Fruit fly (Drosophila melanogaster) whole organism, embryonic: Measurements from ENCODE around the gene CG46460.

Source experiments
- Bteb2 ChIP-seq: fragments of 200-800 bp; sonication (Bioruptor generic); optimal IDR thresholded peaks from 2 replicates; lab custom pipeline; 2016; ENCODE audit warnings: missing biosample characterization, missing genetic modification characterization
- CG10543 ChIP-seq: fragments of 200-800 bp; sonication (Bioruptor generic); optimal IDR thresholded peaks from 3 replicates; lab custom pipeline; 2017; ENCODE audit warnings: missing biosample characterization, mild to moderate bottlenecking, missing genetic modification characterization, moderate library complexity
- CG11085 ChIP-seq: fragments of 200-800 bp; sonication (Bioruptor generic); IDR thresholded peaks from 2 replicates; pipeline ENCODE4 v1.3.6; 2022; ENCODE audit warnings: missing biosample characterization, missing genetic modification characterization
- CG11093 ChIP-seq: fragments of 200-800 bp; sonication (Bioruptor generic); IDR thresholded peaks from 3 replicates; pipeline ENCODE4 v1.3.6; 2022; ENCODE audit warnings: missing biosample characterization, missing genetic modification characterization
- CG11456 ChIP-seq: fragments of 200-800 bp; sonication (Bioruptor generic); IDR thresholded peaks from 3 replicates; pipeline ENCODE4 v1.3.6; 2022; ENCODE audit warnings: missing biosample characterization, missing genetic modification characterization
- CG14710 ChIP-seq: fragments of 200-800 bp; sonication (Bioruptor generic); optimal IDR thresholded peaks from 3 replicates; lab custom pipeline; 2019; ENCODE audit warnings: missing biosample characterization, mild to moderate bottlenecking, missing genetic modification characterization, moderate library complexity
- CG1647 ChIP-seq: fragments of 200-800 bp; sonication (Bioruptor generic); optimal IDR thresholded peaks from 3 replicates; lab custom pipeline; 2016; ENCODE audit warnings: missing biosample characterization, missing genetic modification characterization
- CG17568 ChIP-seq: fragments of 200-800 bp; sonication (Bioruptor generic); optimal IDR thresholded peaks from 2 replicates; lab custom pipeline; 2018; ENCODE audit warnings: missing biosample characterization, mild to moderate bottlenecking, missing genetic modification characterization, moderate library complexity
- CG18599 ChIP-seq: fragments of 200-800 bp; sonication (Bioruptor generic); optimal IDR thresholded peaks from 3 replicates; lab custom pipeline; 2017; ENCODE audit warnings: missing biosample characterization, missing genetic modification characterization, mild to moderate bottlenecking, moderate library complexity, missing genetic modification reagents
- CG2199 ChIP-seq: fragments of 200-800 bp; sonication (Bioruptor generic); IDR thresholded peaks from 3 replicates; pipeline ENCODE4 v1.3.6; 2022; ENCODE audit warnings: missing biosample characterization, missing genetic modification characterization
- CG30403 ChIP-seq: fragments of 200-800 bp; sonication (Bioruptor generic); optimal IDR thresholded peaks from 3 replicates; lab custom pipeline; 2016; ENCODE audit warnings: missing biosample characterization, missing genetic modification characterization
- CG31224 ChIP-seq: fragments of 200-800 bp; sonication (Bioruptor generic); IDR thresholded peaks from 2 replicates; pipeline ENCODE4 v1.3.6; 2022; ENCODE audit warnings: missing biosample characterization, missing genetic modification characterization
- CG3838 ChIP-seq: fragments of 200-800 bp; sonication (Bioruptor generic); optimal IDR thresholded peaks from 3 replicates; lab custom pipeline; 2016; ENCODE audit warnings: missing biosample characterization, missing genetic modification characterization
- CG3847 ChIP-seq: fragments of 200-800 bp; sonication (Bioruptor generic); IDR thresholded peaks from 2 replicates; pipeline ENCODE4 v1.3.6; 2022; ENCODE audit warnings: missing biosample characterization, missing genetic modification characterization
- CG4730 ChIP-seq: fragments of 200-800 bp; sonication (Bioruptor generic); IDR thresholded peaks from 2 replicates; pipeline ENCODE4 v1.3.6; 2022; ENCODE audit warnings: missing biosample characterization, missing genetic modification characterization
- CG6254 ChIP-seq: fragments of 200-800 bp; sonication (Bioruptor generic); optimal IDR thresholded peaks from 3 replicates; lab custom pipeline; 2017; ENCODE audit warnings: mild to moderate bottlenecking, missing biosample characterization, missing genetic modification reagents, missing genetic modification characterization
- CG7271 ChIP-seq: fragments of 200-800 bp; sonication (Bioruptor generic); optimal IDR thresholded peaks from 2 replicates; lab custom pipeline; 2018; ENCODE audit warnings: missing biosample characterization, mild to moderate bottlenecking, missing genetic modification characterization, moderate library complexity
- CG8359 ChIP-seq: fragments of 200-800 bp; sonication (Bioruptor generic); optimal IDR thresholded peaks from 2 replicates; lab custom pipeline; 2017; ENCODE audit warnings: missing biosample characterization, mild to moderate bottlenecking, missing genetic modification characterization, borderline replicate concordance
- CG9609 ChIP-seq: fragments of 200-800 bp; sonication (Bioruptor generic); optimal IDR thresholded peaks from 3 replicates; lab custom pipeline; 2016; ENCODE audit warnings: missing biosample characterization, missing genetic modification characterization
- CG9797 ChIP-seq: fragments of 200-800 bp; sonication (Bioruptor generic); optimal IDR thresholded peaks from 3 replicates; lab custom pipeline; 2018; ENCODE audit warnings: missing biosample characterization, mild to moderate bottlenecking, missing genetic modification characterization
- Dip3 ChIP-seq: fragments of 200-800 bp; sonication (Bioruptor generic); optimal IDR thresholded peaks from 3 replicates; lab custom pipeline; 2016; ENCODE audit warnings: missing biosample characterization, missing genetic modification characterization
- Hsf ChIP-seq: fragments of 200-800 bp; sonication (Bioruptor generic); optimal IDR thresholded peaks from 3 replicates; lab custom pipeline; 2016; ENCODE audit warnings: missing biosample characterization, missing genetic modification characterization
- Lpt ChIP-seq: fragments of >200 bp; optimal IDR thresholded peaks from 2 replicates; lab custom pipeline; 2018; ENCODE audit warnings: missing biosample characterization, missing genetic modification characterization
- NC2β ChIP-seq: fragments of 200-800 bp; sonication (Bioruptor generic); optimal IDR thresholded peaks from 2 replicates; lab custom pipeline; 2016; ENCODE audit warnings: missing biosample characterization, missing genetic modification characterization
- Oaz ChIP-seq: fragments of 200-800 bp; sonication (Bioruptor generic); IDR thresholded peaks from 2 replicates; pipeline ENCODE4 v1.3.6; 2022; ENCODE audit warnings: missing biosample characterization, missing genetic modification characterization
- ara ChIP-seq: fragments of 200-800 bp; sonication (Bioruptor generic); IDR thresholded peaks from 2 replicates; pipeline ENCODE4 v1.3.6; 2022; ENCODE audit warnings: missing biosample characterization, missing genetic modification characterization
- ase ChIP-seq: fragments of 200-800 bp; sonication (Bioruptor generic); IDR thresholded peaks from 3 replicates; pipeline ENCODE4 v1.3.6; 2022; ENCODE audit warnings: missing biosample characterization, missing genetic modification characterization
- ato ChIP-seq: fragments of 200-800 bp; sonication (Bioruptor generic); IDR thresholded peaks from 2 replicates; pipeline ENCODE4 v1.3.6; 2022; ENCODE audit warnings: missing biosample characterization, missing genetic modification characterization; ENCODE audit not compliant: partially characterized antibody
- bowl ChIP-seq: fragments of 200-800 bp; sonication (Bioruptor generic); IDR thresholded peaks from 2 replicates; pipeline ENCODE4 v1.3.6; 2022; ENCODE audit warnings: missing biosample characterization, missing genetic modification characterization
- chm ChIP-seq: fragments of 200-800 bp; sonication (Bioruptor generic); IDR thresholded peaks from 2 replicates; pipeline ENCODE4 v1.3.6; 2022; ENCODE audit warnings: missing biosample characterization, missing genetic modification characterization
- cwo ChIP-seq: fragments of 200-800 bp; sonication (Bioruptor generic); optimal IDR thresholded peaks from 3 replicates; lab custom pipeline; 2017; ENCODE audit warnings: missing biosample characterization, missing genetic modification characterization, mild to moderate bottlenecking, moderate library complexity, missing genetic modification reagents
- dmrt11E ChIP-seq: fragments of 200-800 bp; sonication (Bioruptor generic); optimal IDR thresholded peaks from 3 replicates; lab custom pipeline; 2018; ENCODE audit warnings: missing biosample characterization, mild to moderate bottlenecking, missing genetic modification characterization, moderate library complexity
- eyg ChIP-seq: fragments of 200-800 bp; sonication (Bioruptor generic); optimal IDR thresholded peaks from 3 replicates; lab custom pipeline; 2016; ENCODE audit warnings: missing biosample characterization, missing genetic modification characterization
- ftz-f1 ChIP-seq: fragments of 200-800 bp; sonication (Bioruptor generic); optimal IDR thresholded peaks from 2 replicates; lab custom pipeline; 2016; ENCODE audit warnings: missing biosample characterization, missing genetic modification characterization
- gcm ChIP-seq: fragments of 200-800 bp; sonication (Bioruptor generic); optimal IDR thresholded peaks from 2 replicates; lab custom pipeline; 2019; ENCODE audit warnings: missing biosample characterization, mild to moderate bottlenecking, missing genetic modification characterization, moderate library complexity
- grn ChIP-seq: fragments of 200-800 bp; sonication (Bioruptor generic); optimal IDR thresholded peaks from 3 replicates; lab custom pipeline; 2017; ENCODE audit warnings: missing biosample characterization, missing genetic modification characterization
- gsb-n ChIP-seq: fragments of 200-800 bp; sonication (Bioruptor generic); optimal IDR thresholded peaks from 3 replicates; lab custom pipeline; 2018; ENCODE audit warnings: missing biosample characterization, mild to moderate bottlenecking, missing genetic modification characterization
- hth ChIP-seq: fragments of >200 bp; optimal IDR thresholded peaks from 2 replicates; lab custom pipeline; 2017; ENCODE audit warnings: inconsistent platforms
- inv ChIP-seq: fragments of 200-800 bp; sonication (Bioruptor generic); IDR thresholded peaks from 2 replicates; pipeline ENCODE4 v1.3.6; 2022; ENCODE audit warnings: missing biosample characterization, missing genetic modification characterization; ENCODE audit not compliant: partially characterized antibody
- nerfin-2 ChIP-seq: fragments of 200-800 bp; sonication (Bioruptor generic); IDR thresholded peaks from 2 replicates; pipeline ENCODE4 v1.3.6; 2022; ENCODE audit warnings: missing biosample characterization, missing genetic modification characterization; ENCODE audit not compliant: partially characterized antibody
- nom ChIP-seq: fragments of 200-800 bp; sonication (Bioruptor generic); optimal IDR thresholded peaks from 2 replicates; lab custom pipeline; 2017; ENCODE audit warnings: missing biosample characterization, missing genetic modification characterization, mild to moderate bottlenecking, moderate library complexity, missing genetic modification reagents
- odd ChIP-seq: fragments of 200-800 bp; sonication (Bioruptor generic); optimal IDR thresholded peaks from 2 replicates; lab custom pipeline; 2017; ENCODE audit warnings: missing biosample characterization, mild to moderate bottlenecking, missing genetic modification characterization
- org-1 ChIP-seq: fragments of 200-800 bp; sonication (Bioruptor generic); optimal IDR thresholded peaks from 2 replicates; lab custom pipeline; 2017; ENCODE audit warnings: missing biosample characterization, missing genetic modification characterization
- tgo ChIP-seq: fragments of 200-800 bp; sonication (Bioruptor generic); IDR thresholded peaks from 3 replicates; pipeline ENCODE4 v1.3.6; 2022; ENCODE audit warnings: missing biosample characterization, missing genetic modification characterization

CG46460 gene

DNA sequence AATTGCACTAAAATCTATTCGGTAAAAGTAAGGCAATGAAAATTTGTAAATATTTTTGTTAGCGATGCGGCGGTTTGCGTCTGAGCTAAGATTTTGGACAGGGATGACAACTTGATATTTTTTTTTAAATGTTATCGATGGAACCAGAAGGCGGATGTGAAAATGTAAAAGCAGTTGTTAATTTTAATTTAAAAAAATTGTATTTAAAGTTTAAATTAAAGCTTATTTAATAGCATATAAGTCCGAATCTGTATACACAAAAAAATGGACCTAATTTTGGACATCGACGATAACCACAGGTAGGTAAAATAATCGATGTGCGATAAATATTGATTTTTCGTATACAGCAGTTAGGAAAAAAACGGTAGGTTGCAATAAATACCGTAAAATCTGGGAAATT lies 35.3 kb upstream of the CG46460 start, which contains the start of the genes CG11586 and VhaM9.7-a (continued):
- TF ChIP-seq CG14710 (tag; lab: Kevin White, UChicago) (peak; percentile 76), cwo (GFP tag; lab: Kevin White, UChicago) (no peak), CG1647 (GFP tag; lab: Kevin White, UChicago) (no peak), eyg (no peak), bowl (no peak), grn (GFP tag; lab: Kevin White, UChicago) (no peak), CG30403 (GFP tag; lab: Kevin White, UChicago) (peak; percentile 6), CG3847 (GFP tag; lab: Robert Waterston, UW) (no peak), ara (no peak), tgo (GFP tag; lab: Robert Waterston, UW) (no peak), nerfin-2 (GFP tag; lab: Robert Waterston, UW) (no peak; the same call in 1 of the 2 replicates), odd (GFP tag; lab: Kevin White, UChicago) (no peak), CG11456 (GFP tag; lab: Robert Waterston, UW) (no peak), dmrt11E (tag; lab: Kevin White, UChicago) (peak; percentile 8), CG11093 (GFP tag; lab: Robert Waterston, UW) (no peak), CG4730 (no peak), CG8359 (GFP tag; lab: Kevin White, UChicago) (no peak), CG6254 (GFP tag; lab: Kevin White, UChicago) (no peak), ase (GFP tag; lab: Robert Waterston, UW) (no peak), NC2β (GFP tag; lab: Kevin White, UChicago) (no peak), chm (GFP tag; lab: Robert Waterston, UW) (no peak), hth (lab: Kevin White, UChicago) (no peak), Bteb2 (GFP tag; lab: Kevin White, UChicago) (no peak), CG31224 (GFP tag; lab: Robert Waterston, UW) (no peak), inv (GFP tag; lab: Robert Waterston, UW) (peak; percentile 35; the same call in 1 of the 2 replicates), Dip3 (GFP tag; lab: Kevin White, UChicago) (no peak), CG7271 (tag; lab: Kevin White, UChicago) (no peak), gcm (GFP tag; lab: Kevin White, UChicago) (no peak), Hsf (peak; percentile 14), CG17568 (GFP tag; lab: Kevin White, UChicago) (no peak), Lpt (no peak), CG3838 (GFP tag; lab: Kevin White, UChicago) (no peak), nom (GFP tag; lab: Kevin White, UChicago) (no peak), CG9609 (no peak), CG9797 (GFP tag; lab: Kevin White, UChicago) (no peak), CG10543 (GFP tag; lab: Kevin White, UChicago) (no peak), Oaz (GFP tag; lab: Robert Waterston, UW) (no peak), ato (GFP tag; lab: Robert Waterston, UW) (0 out of 2 replicates have a peak, but pooled peaks have one; percentile 6), CG11085 (no peak), ftz-f1 (GFP tag; lab: Kevin White, UChicago) (no peak), CG18599 (GFP tag; lab: Kevin White, UChicago) (no peak), CG2199 (GFP tag; lab: Robert Waterston, UW) (no peak), org-1 (GFP tag; lab: Kevin White, UChicago) (no peak), gsb-n (tag; lab: Kevin White, UChicago) (peak; percentile 11)
